Fruit fly (Drosophila melanogaster) whole organism, embryonic: ENCODE measurements around the gene Plzf.

Experiments
- Aef1 ChIP-seq: fragments of 200-800 bp; sonication (Bioruptor generic); IDR thresholded peaks from 3 replicates; pipeline ENCODE4 v1.3.6; 2022; ENCODE audit warnings: missing biosample characterization, missing genetic modification characterization
- CG10959 ChIP-seq: fragments of 200-800 bp; sonication (Bioruptor generic); IDR thresholded peaks from 2 replicates; pipeline ENCODE4 v1.3.6; 2022; ENCODE audit warnings: missing biosample characterization, missing genetic modification characterization
- CG11398 ChIP-seq: fragments of 200-800 bp; sonication (Bioruptor generic); optimal IDR thresholded peaks from 2 replicates; lab custom pipeline; 2016; ENCODE audit warnings: missing biosample characterization, missing genetic modification characterization
- CG12942 ChIP-seq: fragments of 200-800 bp; sonication (Bioruptor generic); optimal IDR thresholded peaks from 3 replicates; lab custom pipeline; 2016; ENCODE audit warnings: missing biosample characterization, missing genetic modification characterization
- CG13624 ChIP-seq: fragments of 200-800 bp; sonication (Bioruptor generic); optimal IDR thresholded peaks from 2 replicates; lab custom pipeline; 2016; ENCODE audit warnings: missing biosample characterization, missing genetic modification characterization
- CG14860 ChIP-seq: fragments of 200-800 bp; sonication (Bioruptor generic); IDR thresholded peaks from 3 replicates; pipeline ENCODE4 v1.3.6; 2022; ENCODE audit warnings: missing biosample characterization, missing genetic modification characterization; ENCODE audit not compliant: partially characterized antibody
- CG17385 ChIP-seq: fragments of 200-800 bp; sonication (Bioruptor generic); optimal IDR thresholded peaks from 3 replicates; lab custom pipeline; 2018; ENCODE audit warnings: missing biosample characterization, mild to moderate bottlenecking, missing genetic modification characterization
- CG2120 ChIP-seq: fragments of 200-800 bp; sonication (Bioruptor generic); optimal IDR thresholded peaks from 3 replicates; lab custom pipeline; 2016; ENCODE audit warnings: missing biosample characterization, missing genetic modification characterization
- CG2129 ChIP-seq: fragments of 200-800 bp; sonication (Bioruptor generic); IDR thresholded peaks from 2 replicates; pipeline ENCODE4 v1.3.6; 2022; ENCODE audit warnings: missing biosample characterization, missing genetic modification characterization; ENCODE audit not compliant: partially characterized antibody
- CG30431 ChIP-seq: fragments of 200-800 bp; sonication (Bioruptor generic); optimal IDR thresholded peaks from 2 replicates; lab custom pipeline; 2017; ENCODE audit warnings: missing biosample characterization, missing genetic modification characterization
- CG3847 ChIP-seq: fragments of 200-800 bp; sonication (Bioruptor generic); IDR thresholded peaks from 2 replicates; pipeline ENCODE4 v1.3.6; 2022; ENCODE audit warnings: missing biosample characterization, missing genetic modification characterization
- CG8944 ChIP-seq: fragments of 200-800 bp; sonication (Bioruptor generic); optimal IDR thresholded peaks from 3 replicates; lab custom pipeline; 2016; ENCODE audit warnings: missing biosample characterization, missing genetic modification characterization
- CG9215 ChIP-seq: fragments of 200-800 bp; sonication (Bioruptor generic); IDR thresholded peaks from 2 replicates; pipeline ENCODE4 v1.3.6; 2022; ENCODE audit warnings: missing biosample characterization, missing genetic modification characterization
- CG9437 ChIP-seq: fragments of 200-800 bp; sonication (Bioruptor generic); optimal IDR thresholded peaks from 2 replicates; lab custom pipeline; 2018; ENCODE audit warnings: missing biosample characterization, mild to moderate bottlenecking, missing genetic modification characterization
- CG9817 ChIP-seq: fragments of 200-800 bp; sonication (Bioruptor generic); optimal IDR thresholded peaks from 2 replicates; lab custom pipeline; 2018; ENCODE audit warnings: missing biosample characterization, mild to moderate bottlenecking, missing genetic modification characterization, moderate library complexity
- Deaf1 ChIP-seq: fragments of 200-800 bp; optimal IDR thresholded peaks from 3 replicates; lab custom pipeline; 2019; ENCODE audit warnings: missing biosample characterization, mild to moderate bottlenecking, missing genetic modification characterization, moderate library complexity
- Dfd ChIP-seq, 2 experiments: fragments of >200 bp; optimal IDR thresholded peaks; 2 replicates each; lab custom pipeline; 2017; ENCODE audit warnings: missing biosample characterization in 2 of 2, missing genetic modification characterization in 2 of 2
- Dll ChIP-seq: fragments of 200-800 bp; sonication (Bioruptor generic); IDR thresholded peaks from 4 replicates; pipeline ENCODE4 v1.3.6; 2022; ENCODE audit warnings: missing biosample characterization, missing genetic modification characterization; ENCODE audit not compliant: partially characterized antibody
- Doc2 ChIP-seq: fragments of 200-800 bp; sonication (Bioruptor generic); IDR thresholded peaks from 2 replicates; pipeline ENCODE4 v1.3.6; 2022; ENCODE audit warnings: missing biosample characterization, missing genetic modification characterization
- Dp ChIP-seq: fragments of 200-800 bp; sonication (Bioruptor generic); optimal IDR thresholded peaks from 2 replicates; lab custom pipeline; 2018; ENCODE audit warnings: missing biosample characterization, mild to moderate bottlenecking, missing genetic modification characterization, moderate library complexity
- Gsc ChIP-seq: fragments of 200-800 bp; sonication (Bioruptor generic); IDR thresholded peaks from 2 replicates; pipeline ENCODE4 v1.3.6; 2022; ENCODE audit warnings: missing biosample characterization, missing genetic modification characterization
- H2.0 ChIP-seq: fragments of 200-800 bp; sonication (Bioruptor generic); IDR thresholded peaks from 2 replicates; pipeline ENCODE4 v1.3.6; 2022; ENCODE audit warnings: missing biosample characterization, missing genetic modification characterization
- HLH4C ChIP-seq: fragments of 200-800 bp; sonication (Bioruptor generic); IDR thresholded peaks from 3 replicates; pipeline ENCODE4 v1.3.6; 2022; ENCODE audit warnings: missing biosample characterization, missing genetic modification characterization; ENCODE audit not compliant: partially characterized antibody
- HmgD ChIP-seq: fragments of 200-800 bp; sonication (Bioruptor generic); optimal IDR thresholded peaks from 3 replicates; lab custom pipeline; 2016; ENCODE audit warnings: missing biosample characterization, missing genetic modification characterization
- Hsf ChIP-seq: fragments of 200-800 bp; sonication (Bioruptor generic); optimal IDR thresholded peaks from 3 replicates; lab custom pipeline; 2016; ENCODE audit warnings: missing biosample characterization, missing genetic modification characterization
- MBD-R2 ChIP-seq: fragments of 200-800 bp; sonication (Bioruptor generic); IDR thresholded peaks from 2 replicates; pipeline ENCODE4 v1.3.6; 2022; ENCODE audit warnings: missing biosample characterization, missing genetic modification characterization
- Myb ChIP-seq: fragments of 200-800 bp; sonication (Bioruptor generic); optimal IDR thresholded peaks from 2 replicates; lab custom pipeline; 2016; ENCODE audit warnings: missing biosample characterization, missing genetic modification characterization
- Nf-YA ChIP-seq: fragments of 200-800 bp; sonication (Bioruptor generic); IDR thresholded peaks from 2 replicates; pipeline ENCODE4 v1.3.6; 2022; ENCODE audit warnings: missing biosample characterization, missing genetic modification characterization
- NfI ChIP-seq: fragments of 200-800 bp; sonication (Bioruptor generic); optimal IDR thresholded peaks from 3 replicates; lab custom pipeline; 2018; ENCODE audit warnings: missing biosample characterization, mild to moderate bottlenecking, missing genetic modification characterization, moderate library complexity
- Sox102F ChIP-seq: fragments of 200-800 bp; sonication (Bioruptor generic); optimal IDR thresholded peaks from 2 replicates; lab custom pipeline; 2018; ENCODE audit warnings: missing biosample characterization, mild to moderate bottlenecking, missing genetic modification characterization, moderate library complexity
- Tbp ChIP-seq: fragments of >200 bp; optimal IDR thresholded peaks from 2 replicates; lab custom pipeline; 2018; ENCODE audit warnings: missing biosample characterization, missing genetic modification characterization
- YL-1 ChIP-seq: fragments of 200-800 bp; sonication (Bioruptor generic); optimal IDR thresholded peaks from 3 replicates; lab custom pipeline; 2017; ENCODE audit warnings: missing biosample characterization, mild to moderate bottlenecking, missing genetic modification characterization
- ase ChIP-seq: fragments of 200-800 bp; sonication (Bioruptor generic); IDR thresholded peaks from 3 replicates; pipeline ENCODE4 v1.3.6; 2022; ENCODE audit warnings: missing biosample characterization, missing genetic modification characterization
- ash1 ChIP-seq: fragments of 200-800 bp; sonication (Bioruptor generic); optimal IDR thresholded peaks from 2 replicates; lab custom pipeline; 2018; ENCODE audit warnings: missing biosample characterization, mild to moderate bottlenecking, missing genetic modification characterization
- crp ChIP-seq, 2 experiments: fragments of 200-800 bp; sonication (Bioruptor generic); optimal IDR thresholded peaks; 2 replicates in 1 of 2; 3 replicates in 1 of 2; lab custom pipeline; 2017; ENCODE audit warnings: missing biosample characterization in 2 of 2, missing genetic modification characterization in 2 of 2, mild to moderate bottlenecking in 1 of 2, moderate library complexity in 1 of 2
- da ChIP-seq: fragments of 200-800 bp; sonication (Bioruptor generic); optimal IDR thresholded peaks from 2 replicates; lab custom pipeline; 2016; ENCODE audit warnings: missing biosample characterization, missing genetic modification characterization
- dpn ChIP-seq, 2 experiments: fragments of 200-800 bp; sonication (Bioruptor generic); optimal IDR thresholded peaks; 3 replicates each; lab custom pipeline; 2016; ENCODE audit warnings: missing biosample characterization in 2 of 2, missing genetic modification characterization in 2 of 2
- dysf ChIP-seq: fragments of 200-800 bp; sonication (Bioruptor generic); IDR thresholded peaks from 3 replicates; pipeline ENCODE4 v1.3.6; 2022; ENCODE audit warnings: missing biosample characterization, missing genetic modification characterization
- eve ChIP-seq, 2 experiments: fragments of >200 bp; optimal IDR thresholded peaks; 2 replicates each; lab custom pipeline; 2017; ENCODE audit warnings: missing biosample characterization in 2 of 2, missing genetic modification characterization in 2 of 2
- fru ChIP-seq: fragments of >200 bp; optimal IDR thresholded peaks from 2 replicates; lab custom pipeline; 2017
- kni ChIP-seq: fragments of 200-800 bp; sonication (Bioruptor generic); optimal IDR thresholded peaks from 3 replicates; lab custom pipeline; 2017; ENCODE audit warnings: mild to moderate bottlenecking, missing biosample characterization, missing genetic modification reagents, missing genetic modification characterization
- lola ChIP-seq, 3 experiments: fragments of >200 bp in 2 of 3; fragments of 200-800 bp in 1 of 3; sonication (Bioruptor generic) in 1 of 3; optimal IDR thresholded peaks; 2 replicates each; lab custom pipeline; 2017 to 2019; ENCODE audit warnings: missing biosample characterization in 3 of 3, missing genetic modification characterization in 3 of 3, mild to moderate bottlenecking in 1 of 3, moderate library complexity in 1 of 3
- maf-S ChIP-seq: fragments of 200-800 bp; sonication (Bioruptor generic); optimal IDR thresholded peaks from 2 replicates; lab custom pipeline; 2016; ENCODE audit warnings: missing biosample characterization, missing genetic modification characterization
- mam ChIP-seq: fragments of 200-800 bp; sonication (Bioruptor generic); optimal IDR thresholded peaks from 3 replicates; lab custom pipeline; 2016; ENCODE audit warnings: missing biosample characterization, missing genetic modification characterization
- nau ChIP-seq: fragments of 200-800 bp; sonication (Bioruptor generic); optimal IDR thresholded peaks from 3 replicates; lab custom pipeline; 2017; ENCODE audit warnings: missing biosample characterization, mild to moderate bottlenecking, missing genetic modification characterization, missing genetic modification reagents
- p53 ChIP-seq: fragments of 200-800 bp; sonication (Bioruptor generic); optimal IDR thresholded peaks from 2 replicates; lab custom pipeline; 2016; ENCODE audit warnings: missing biosample characterization, missing genetic modification characterization
- pita ChIP-seq: fragments of 200-800 bp; sonication (Bioruptor generic); optimal IDR thresholded peaks from 2 replicates; lab custom pipeline; 2017; ENCODE audit warnings: missing biosample characterization, mild to moderate bottlenecking, missing genetic modification characterization
- rib ChIP-seq: fragments of 200-800 bp; sonication (Bioruptor generic); IDR thresholded peaks from 2 replicates; pipeline ENCODE4 v1.3.6; 2022; ENCODE audit warnings: missing biosample characterization, missing genetic modification characterization
- vvl ChIP-seq: fragments of 200-800 bp; sonication (Bioruptor generic); IDR thresholded peaks from 2 replicates; pipeline ENCODE4 v1.3.6; 2022; ENCODE audit warnings: missing biosample characterization, missing genetic modification characterization
- zen ChIP-seq: fragments of 200-800 bp; sonication (Bioruptor generic); optimal IDR thresholded peaks from 3 replicates; lab custom pipeline; 2018; ENCODE audit warnings: missing biosample characterization, mild to moderate bottlenecking, missing genetic modification characterization, moderate library complexity
- zen2 ChIP-seq: fragments of 200-800 bp; sonication (Bioruptor generic); IDR thresholded peaks from 3 replicates; pipeline ENCODE4 v1.3.6; 2022; ENCODE audit warnings: missing biosample characterization, missing genetic modification characterization; ENCODE audit not compliant: partially characterized antibody
- zfh1 ChIP-seq: fragments of 200-800 bp; sonication (Bioruptor generic); IDR thresholded peaks from 3 replicates; pipeline ENCODE4 v1.3.6; 2022; ENCODE audit warnings: missing biosample characterization, missing genetic modification characterization

Gene Plzf

DNA sequence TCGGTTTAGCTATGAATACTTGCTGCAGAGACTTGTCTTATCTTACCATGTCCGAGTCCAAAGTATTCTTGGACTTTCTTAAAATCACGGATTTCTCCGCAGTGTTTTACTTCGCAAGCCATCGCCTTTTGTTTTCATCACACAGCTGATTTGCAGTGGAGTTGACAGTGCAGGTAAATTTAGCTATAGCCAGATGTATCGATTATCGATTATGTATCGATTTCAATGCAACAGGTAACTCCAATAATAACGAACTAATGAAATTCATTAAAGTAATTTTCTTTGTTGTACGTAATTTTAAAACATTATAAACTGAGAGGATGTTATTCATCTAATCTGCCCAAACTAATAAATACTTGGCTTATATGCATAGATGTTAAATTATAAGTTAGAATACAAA is 14.3 kb upstream of the Plzf start, which contains the start of gene Rab3-GAP (continued):
- TF ChIP-seq lola (GFP tag; optimal IDR thresholded peaks at IDR 0.05; lab: Kevin White, UChicago) (peak in 1 of 3 experiments; percentile 27), rib (GFP tag; lab: Robert Waterston, UW) (no peak), NfI (GFP tag; lab: Kevin White, UChicago) (no peak), da (no peak), Sox102F (GFP tag; lab: Kevin White, UChicago) (no peak), CG9817 (tag; lab: Kevin White, UChicago) (no peak), ase (GFP tag; lab: Robert Waterston, UW) (no peak), Doc2 (GFP tag; lab: Robert Waterston, UW) (no peak), MBD-R2 (GFP tag; lab: Robert Waterston, UW) (peak; percentile 82), HLH4C (GFP tag; lab: Robert Waterston, UW) (peak; percentile 48), CG10959 (no peak), CG12942 (GFP tag; lab: Kevin White, UChicago) (peak; percentile 34), Tbp (no peak), nau (GFP tag; lab: Kevin White, UChicago) (no peak), CG13624 (GFP tag; lab: Kevin White, UChicago) (peak; percentile 1), Dp (peak; percentile 10), zen (tag; lab: Kevin White, UChicago) (peak; percentile 43), Nf-YA (GFP tag; lab: Robert Waterston, UW) (no peak), CG9437 (GFP tag; lab: Kevin White, UChicago) (no peak), CG30431 (no peak), Dll (peak; percentile 76), pita (GFP tag; lab: Kevin White, UChicago) (no peak), CG2120 (GFP tag; lab: Kevin White, UChicago) (peak; percentile 51), vvl (GFP tag; lab: Robert Waterston, UW) (peak; percentile 59), dysf (GFP tag; lab: Robert Waterston, UW) (no peak; the same call in 2 of the 3 replicates), fru (lab: Kevin White, UChicago) (no peak), kni (GFP tag; lab: Kevin White, UChicago) (no peak), Dfd (GFP tag; optimal IDR thresholded peaks at IDR 0.05; lab: Kevin White, UChicago) (no peak), p53 (GFP tag; lab: Kevin White, UChicago) (no peak), crp (GFP tag; optimal IDR thresholded peaks at IDR 0.05; lab: Kevin White, UChicago) (peak; percentile 48 to 93), YL-1 (GFP tag; lab: Kevin White, UChicago) (no peak), Gsc (GFP tag; lab: Robert Waterston, UW) (no peak), eve (GFP tag; optimal IDR thresholded peaks at IDR 0.05; lab: Kevin White, UChicago) (no peak), maf-S (no peak), dpn (GFP tag; optimal IDR thresholded peaks at IDR 0.05; lab: Kevin White, UChicago) (peak in 1 of 2 experiments; percentile 53), zfh1 (GFP tag; lab: Robert Waterston, UW) (peak; percentile 51; the same call in 1 of the 3 replicates), CG9215 (GFP tag; lab: Robert Waterston, UW) (no peak), HmgD (no peak), CG11398 (no peak), H2.0 (GFP tag; lab: Robert Waterston, UW) (no peak), Deaf1 (tag; lab: Kevin White, UChicago) (no peak), Aef1 (GFP tag; lab: Robert Waterston, UW) (no peak), ash1 (GFP tag; lab: Kevin White, UChicago) (no peak), CG14860 (0 out of 3 replicates have a peak, but pooled peaks have one; percentile 34), Hsf (GFP tag; lab: Kevin White, UChicago) (peak; percentile 28), CG17385 (GFP tag; lab: Kevin White, UChicago) (no peak), CG8944 (GFP tag; lab: Kevin White, UChicago) (no peak), CG3847 (GFP tag; lab: Robert Waterston, UW) (no peak), zen2 (GFP tag; lab: Robert Waterston, UW) (peak; percentile 55; the same call in 2 of the 3 replicates), Myb (peak; percentile 9), mam (GFP tag; lab: Kevin White, UChicago) (no peak), CG2129 (GFP tag; lab: Robert Waterston, UW) (no peak)
